Worm (Caenorhabditis elegans) whole organism, L2 larva: Measurements from ENCODE around the gene lgc-27.

Source experiments
- C34F6.9 ChIP-seq: fragments of 150-350 bp; optimal IDR thresholded peaks from 2 replicates; lab custom pipeline; 2014; ENCODE audit warnings: missing biosample characterization, missing genetic modification characterization
- F13H6.1 ChIP-seq: sonication (generic microtip); optimal IDR thresholded peaks from 2 replicates; lab custom pipeline; 2016; ENCODE audit warnings: missing genetic modification characterization, missing compliant biosample characterization
- Y55F3AM.14 ChIP-seq: fragments of 200-800 bp; sonication (Bioruptor generic); optimal IDR thresholded peaks from 2 replicates; lab custom pipeline; 2018; ENCODE audit warnings: mild to moderate bottlenecking, missing genetic modification characterization, missing compliant biosample characterization
- ZK546.5 ChIP-seq: sonication (generic microtip); optimal IDR thresholded peaks from 2 replicates; lab custom pipeline; 2017; ENCODE audit warnings: missing biosample characterization, missing genetic modification characterization
- aly-2 ChIP-seq: fragments of 150-350 bp; optimal IDR thresholded peaks from 2 replicates; lab custom pipeline; 2014; ENCODE audit warnings: missing biosample characterization, missing genetic modification characterization
- ama-1 ChIP-seq: fragments of 150-350 bp; optimal IDR thresholded peaks from 2 replicates; lab custom pipeline; 2018; ENCODE audit warnings: inconsistent platforms
- ceh-16 ChIP-seq: fragments of 150-350 bp; optimal IDR thresholded peaks from 2 replicates; lab custom pipeline; 2014; ENCODE audit warnings: missing biosample characterization, missing genetic modification characterization
- crh-2 ChIP-seq: sonication (generic microtip); optimal IDR thresholded peaks from 2 replicates; lab custom pipeline; 2017; ENCODE audit warnings: missing biosample characterization, missing genetic modification characterization
- egl-27 ChIP-seq: sonication (generic microtip); optimal IDR thresholded peaks from 3 replicates; lab custom pipeline; 2017; ENCODE audit warnings: missing biosample characterization, missing genetic modification reagents, missing genetic modification characterization
- elt-3 ChIP-seq: sonication (generic microtip); optimal IDR thresholded peaks from 2 replicates; lab custom pipeline; 2017; ENCODE audit warnings: missing biosample characterization, missing genetic modification characterization
- fos-1 ChIP-seq: fragments of 150-350 bp; optimal IDR thresholded peaks from 2 replicates; lab custom pipeline; 2014; ENCODE audit warnings: missing biosample characterization, missing genetic modification characterization
- gmeb-1 ChIP-seq: fragments of 150-350 bp; optimal IDR thresholded peaks from 2 replicates; lab custom pipeline; 2014; ENCODE audit warnings: missing biosample characterization, missing genetic modification characterization
- lin-11 ChIP-seq: fragments of 150-350 bp; sonication (generic microtip); optimal IDR thresholded peaks from 2 replicates; lab custom pipeline; 2014; ENCODE audit warnings: missing biosample characterization, missing genetic modification characterization, inconsistent platforms, mixed read lengths
- lin-13 ChIP-seq: fragments of 150-350 bp; optimal IDR thresholded peaks from 2 replicates; lab custom pipeline; 2014; ENCODE audit warnings: missing biosample characterization, missing genetic modification reagents, missing genetic modification characterization
- lin-39 ChIP-seq: fragments of 150-350 bp; optimal IDR thresholded peaks from 2 replicates; lab custom pipeline; 2014; ENCODE audit warnings: missing biosample characterization, missing genetic modification reagents, missing genetic modification characterization
- lsy-2 ChIP-seq, 2 experiments: fragments of 150-350 bp in 1 of 2; sonication (generic microtip) in 1 of 2; optimal IDR thresholded peaks; 2 replicates each; lab custom pipeline; 2014 to 2017; ENCODE audit warnings: missing biosample characterization in 2 of 2, missing genetic modification characterization in 2 of 2
- mab-5 ChIP-seq: fragments of 150-350 bp; optimal IDR thresholded peaks from 2 replicates; lab custom pipeline; 2014; ENCODE audit warnings: missing biosample characterization, missing genetic modification characterization
- mbf-1 ChIP-seq: sonication (generic microtip); optimal IDR thresholded peaks from 2 replicates; lab custom pipeline; 2017; ENCODE audit warnings: missing biosample characterization, missing genetic modification characterization
- mdl-1 ChIP-seq, 2 experiments: fragments of 150-350 bp in 1 of 2; sonication (generic microtip) in 1 of 2; optimal IDR thresholded peaks; 2 replicates each; lab custom pipeline; 2017; ENCODE audit warnings: missing biosample characterization in 2 of 2, missing genetic modification characterization in 2 of 2
- nhr-10 ChIP-seq: sonication (generic microtip); optimal IDR thresholded peaks from 2 replicates; lab custom pipeline; 2017; ENCODE audit warnings: missing biosample characterization, missing genetic modification characterization
- nhr-12 ChIP-seq: fragments of 150-350 bp; optimal IDR thresholded peaks from 2 replicates; lab custom pipeline; 2014; ENCODE audit warnings: missing biosample characterization, missing genetic modification characterization
- nhr-129 ChIP-seq: fragments of 150-350 bp; optimal IDR thresholded peaks from 2 replicates; lab custom pipeline; 2014; ENCODE audit warnings: missing biosample characterization, missing genetic modification characterization
- nhr-21 ChIP-seq: fragments of 150-350 bp; optimal IDR thresholded peaks from 2 replicates; lab custom pipeline; 2014; ENCODE audit warnings: missing biosample characterization, missing genetic modification characterization
- nhr-237 ChIP-seq: fragments of 150-350 bp; optimal IDR thresholded peaks from 2 replicates; lab custom pipeline; 2014; ENCODE audit warnings: missing biosample characterization, missing genetic modification characterization
- nhr-25 ChIP-seq: fragments of 150-350 bp; sonication (generic microtip); optimal IDR thresholded peaks from 3 replicates; lab custom pipeline; 2014; ENCODE audit warnings: missing biosample characterization, missing genetic modification characterization
- sem-4 ChIP-seq: fragments of 150-350 bp; optimal IDR thresholded peaks from 2 replicates; lab custom pipeline; 2014; ENCODE audit warnings: missing biosample characterization, missing genetic modification reagents, missing genetic modification characterization
- skn-1 ChIP-seq: sonication (generic microtip); optimal IDR thresholded peaks from 2 replicates; lab custom pipeline; 2017; ENCODE audit warnings: missing biosample characterization, missing genetic modification characterization
- sma-3 ChIP-seq: sonication (generic microtip); optimal IDR thresholded peaks from 2 replicates; lab custom pipeline; 2016; ENCODE audit warnings: missing genetic modification reagents, missing genetic modification characterization, missing compliant biosample characterization
- sma-9 ChIP-seq, 2 experiments: fragments of 150-350 bp in 1 of 2; sonication (generic microtip) in 1 of 2; optimal IDR thresholded peaks; 2 replicates each; lab custom pipeline; 2014 to 2016; ENCODE audit warnings: missing genetic modification characterization in 2 of 2, mild to moderate bottlenecking in 1 of 2, missing biosample characterization in 1 of 2, missing compliant biosample characterization in 1 of 2, missing genetic modification reagents in 1 of 2, moderate library complexity in 1 of 2
- snpc-4 ChIP-seq: fragments of 150-350 bp; optimal IDR thresholded peaks from 2 replicates; lab custom pipeline; 2014; ENCODE audit warnings: missing biosample characterization, missing genetic modification characterization
- unc-39 ChIP-seq: fragments of 150-350 bp; optimal IDR thresholded peaks from 2 replicates; lab custom pipeline; 2014; ENCODE audit warnings: missing biosample characterization, missing genetic modification characterization
- unc-55 ChIP-seq: fragments of 150-350 bp; sonication (generic microtip); optimal IDR thresholded peaks from 3 replicates; lab custom pipeline; 2014; ENCODE audit warnings: missing biosample characterization, missing genetic modification reagents, missing genetic modification characterization
- zag-1 ChIP-seq: fragments of 150-350 bp; optimal IDR thresholded peaks from 2 replicates; lab custom pipeline; 2014; ENCODE audit warnings: missing biosample characterization, missing genetic modification characterization
- ztf-11 ChIP-seq: sonication (generic microtip); optimal IDR thresholded peaks from 2 replicates; lab custom pipeline; 2017; ENCODE audit warnings: missing biosample characterization, missing genetic modification characterization

Gene lgc-27

DNA sequence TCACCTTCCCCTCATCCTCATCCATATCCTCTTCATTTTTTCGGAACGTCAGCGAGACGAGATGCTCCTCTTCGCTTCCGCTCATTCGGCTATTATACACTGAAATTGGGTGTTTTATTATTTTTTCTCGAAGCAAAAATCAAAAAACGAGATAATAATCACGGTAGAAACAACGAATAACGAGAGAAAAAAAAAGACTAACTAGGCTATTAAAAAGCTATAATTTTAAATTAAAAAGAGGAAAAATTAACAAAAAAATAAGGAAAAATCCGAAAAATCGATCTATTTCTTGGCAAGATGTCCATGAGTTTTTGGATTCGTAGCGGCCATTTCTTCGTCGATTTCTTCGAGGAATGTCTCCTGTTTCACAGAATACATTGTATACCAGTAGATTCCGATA is 47.6 kb upstream of the lgc-27 start, which contains the start of gene ipla-1:
Gene ipla-1 (minus strand): TSS at position 101 of the 400 bp plus-strand sequence.
- no peak for TF ChIP-seq unc-55
- TF ChIP-seq fos-1, result no peak
- no peak for TF ChIP-seq mbf-1 (tag; lab: Kevin White, UChicago)
- TF ChIP-seq C34F6.9 (tag; lab: Kevin White, UChicago), result no peak
- TF ChIP-seq ceh-16, result no peak
- no peak for TF ChIP-seq mdl-1 (tag; optimal IDR thresholded peaks at IDR 0.05; lab: Kevin White, UChicago)
- no peak for TF ChIP-seq zag-1 (tag; lab: Kevin White, UChicago)
- no peak for TF ChIP-seq egl-27 (tag; lab: Kevin White, UChicago)
- TF ChIP-seq nhr-237 (tag; lab: Kevin White, UChicago), result no peak
- TF ChIP-seq nhr-21 (tag; lab: Kevin White, UChicago), result no peak
- no peak for TF ChIP-seq nhr-25 (tag; lab: Kevin White, UChicago)

DNA sequence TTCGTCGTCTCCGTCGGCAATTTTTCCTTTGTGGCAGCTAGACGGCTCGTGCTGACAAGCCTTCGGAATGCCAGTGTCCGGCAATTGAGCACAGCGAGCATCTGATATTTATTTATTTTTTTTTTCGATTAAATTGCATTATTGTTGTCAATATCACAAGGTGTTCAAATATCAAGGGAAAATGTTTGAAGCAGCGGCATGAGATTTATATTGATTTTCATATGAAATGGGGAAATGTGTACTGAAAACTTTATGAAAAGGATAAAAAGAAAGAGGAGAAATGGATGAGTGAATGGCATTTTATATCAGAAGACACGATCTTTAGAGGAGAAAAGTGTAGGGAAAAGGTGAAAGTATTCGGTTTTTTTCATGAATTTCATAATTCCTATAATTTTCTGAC is 46.4 kb upstream of the lgc-27 start, which contains the start of gene coa-3:
Gene coa-3 (minus strand): TSS at position 101 of the 400 bp plus-strand sequence.
- no peak for TF ChIP-seq sem-4 (tag; lab: Kevin White, UChicago)
- no peak for TF ChIP-seq lsy-2 (tag; optimal IDR thresholded peaks at IDR 0.05; lab: Kevin White, UChicago)
- no peak for TF ChIP-seq ZK546.5 (tag; lab: Kevin White, UChicago)
- no peak for TF ChIP-seq Y55F3AM.14
- no peak for TF ChIP-seq egl-27 (tag; lab: Kevin White, UChicago)
- no peak for TF ChIP-seq skn-1 (tag; lab: Kevin White, UChicago)
- no peak for TF ChIP-seq nhr-21 (tag; lab: Kevin White, UChicago)
- no peak for TF ChIP-seq nhr-129
- TF ChIP-seq nhr-12, result no peak
- TF ChIP-seq unc-55, result no peak
- TF ChIP-seq zag-1 (tag; lab: Kevin White, UChicago), result no peak
- no peak for TF ChIP-seq sma-9 (GFP tag; optimal IDR thresholded peaks at IDR 0.05; lab: Kevin White, UChicago)
- no peak for TF ChIP-seq sma-9 (tag; optimal IDR thresholded peaks at IDR 0.05; lab: Kevin White, UChicago)
- TF ChIP-seq C34F6.9 (tag; lab: Kevin White, UChicago), result no peak
- TF ChIP-seq unc-39 (tag; lab: Kevin White, UChicago), result no peak
- TF ChIP-seq F13H6.1 (tag; lab: Kevin White, UChicago), result no peak
- no peak for TF ChIP-seq crh-2

ce11 chrII:4603035-4603434 is 45.9 kb upstream of the lgc-27 start, which contains the start of gene F35D11.4:
Gene F35D11.4 (plus strand): TSS chrII:4603427.
- peak; percentile 78 for TF ChIP-seq sma-9 (GFP tag; optimal IDR thresholded peaks at IDR 0.05; lab: Kevin White, UChicago)
- no peak for TF ChIP-seq sma-9 (tag; optimal IDR thresholded peaks at IDR 0.05; lab: Kevin White, UChicago)
- peak; percentile 80 for TF ChIP-seq unc-55
- TF ChIP-seq snpc-4 (tag; lab: Kevin White, UChicago), result peak; percentile 58
- TF ChIP-seq sem-4 (tag; lab: Kevin White, UChicago), result peak; percentile 57
- no peak for TF ChIP-seq Y55F3AM.14
- peak; percentile 76 for TF ChIP-seq F13H6.1 (tag; lab: Kevin White, UChicago)
- TF ChIP-seq lsy-2 (tag; optimal IDR thresholded peaks at IDR 0.05; lab: Kevin White, UChicago), result peak; percentile 42 to 81
- TF ChIP-seq mab-5 (tag; lab: Kevin White, UChicago), result peak; percentile 6
- no peak for TF ChIP-seq elt-3 (tag; lab: Kevin White, UChicago)
- TF ChIP-seq C34F6.9 (tag; lab: Kevin White, UChicago), result peak; percentile 72
- peak; percentile 54 for TF ChIP-seq lin-13
- no peak for TF ChIP-seq ztf-11
- peak; percentile 49 for TF ChIP-seq nhr-129
- no peak for TF ChIP-seq nhr-10 (tag; lab: Kevin White, UChicago)
- peak; percentile 8 for TF ChIP-seq lin-11 (tag; lab: Kevin White, UChicago)
- no peak for TF ChIP-seq mdl-1 (tag; optimal IDR thresholded peaks at IDR 0.05; lab: Kevin White, UChicago)
- peak; percentile 68 for TF ChIP-seq crh-2
- TF ChIP-seq fos-1, result peak; percentile 72
- peak; percentile 47 for TF ChIP-seq nhr-21 (tag; lab: Kevin White, UChicago)
- peak; percentile 72 for TF ChIP-seq nhr-25 (tag; lab: Kevin White, UChicago)
- peak; percentile 88 for TF ChIP-seq gmeb-1
- peak; percentile 87 for TF ChIP-seq sma-3

ce11 chrII:4604149-4604548 is 44.7 kb upstream of the lgc-27 start:
- TF ChIP-seq lsy-2 (tag; optimal IDR thresholded peaks at IDR 0.05; lab: Kevin White, UChicago) (peak in 1 of 2 experiments; percentile 28), skn-1 (tag; lab: Kevin White, UChicago) (peak; percentile 70), sma-3 (no peak), fos-1 (peak; percentile 92), C34F6.9 (tag; lab: Kevin White, UChicago) (peak; percentile 33), lin-39 (tag; lab: Kevin White, UChicago) (no peak), unc-55 (peak; percentile 52), ama-1 (lab: Kevin White, UChicago) (no peak), Y55F3AM.14 (no peak), aly-2 (tag; lab: Kevin White, UChicago) (no peak), crh-2 (peak; percentile 52)
